Fruit fly (Drosophila melanogaster) whole organism, adult: ENCODE results near the gene CG3337.

Experiments used
- CG33017 ChIP-seq: fragments of 200-800 bp; sonication (Bioruptor generic); optimal IDR thresholded peaks from 2 replicates; lab custom pipeline; 2018; ENCODE audit warnings: missing biosample characterization, mild to moderate bottlenecking, missing genetic modification characterization, moderate library complexity
- CG5204 ChIP-seq: fragments of 200-800 bp; sonication (Bioruptor generic); optimal IDR thresholded peaks from 2 replicates; lab custom pipeline; 2016; ENCODE audit warnings: missing biosample characterization, missing genetic modification characterization
- CG7045 ChIP-seq: fragments of 200-800 bp; sonication (Bioruptor generic); optimal IDR thresholded peaks from 2 replicates; lab custom pipeline; 2017; ENCODE audit warnings: missing biosample characterization, mild to moderate bottlenecking, missing genetic modification characterization
- Hr96 ChIP-seq: fragments of 200-800 bp; sonication (Bioruptor generic); optimal IDR thresholded peaks from 2 replicates; lab custom pipeline; 2016; ENCODE audit warnings: missing biosample characterization, missing genetic modification characterization
- Mnt ChIP-seq: fragments of 200-800 bp; sonication (Bioruptor generic); optimal IDR thresholded peaks from 2 replicates; lab custom pipeline; 2016; ENCODE audit warnings: missing biosample characterization, mild to moderate bottlenecking, missing genetic modification characterization
- bab1 ChIP-seq: fragments of 200-800 bp; sonication (Bioruptor generic); optimal IDR thresholded peaks from 3 replicates; lab custom pipeline; 2019; ENCODE audit warnings: missing biosample characterization, mild to moderate bottlenecking, missing genetic modification characterization, moderate library complexity
- cic ChIP-seq: fragments of 200-800 bp; sonication (Bioruptor generic); optimal IDR thresholded peaks from 2 replicates; lab custom pipeline; 2017; ENCODE audit warnings: missing biosample characterization, mild to moderate bottlenecking, missing genetic modification characterization, moderate library complexity
- cnc ChIP-seq, 2 experiments: fragments of >200 bp; optimal IDR thresholded peaks; 2 replicates each; lab custom pipeline; 2017
- kay ChIP-seq: fragments of 200-800 bp; sonication (Bioruptor generic); peaks from one replicate; lab custom pipeline; 2016; ENCODE audit warnings: missing biosample characterization, missing genetic modification characterization, borderline replicate concordance
- pad ChIP-seq: fragments of 200-800 bp; sonication (Bioruptor generic); optimal IDR thresholded peaks from 3 replicates; lab custom pipeline; 2017; ENCODE audit warnings: missing biosample characterization, missing genetic modification characterization, mild to moderate bottlenecking, moderate library complexity, missing genetic modification reagents

DNA sequence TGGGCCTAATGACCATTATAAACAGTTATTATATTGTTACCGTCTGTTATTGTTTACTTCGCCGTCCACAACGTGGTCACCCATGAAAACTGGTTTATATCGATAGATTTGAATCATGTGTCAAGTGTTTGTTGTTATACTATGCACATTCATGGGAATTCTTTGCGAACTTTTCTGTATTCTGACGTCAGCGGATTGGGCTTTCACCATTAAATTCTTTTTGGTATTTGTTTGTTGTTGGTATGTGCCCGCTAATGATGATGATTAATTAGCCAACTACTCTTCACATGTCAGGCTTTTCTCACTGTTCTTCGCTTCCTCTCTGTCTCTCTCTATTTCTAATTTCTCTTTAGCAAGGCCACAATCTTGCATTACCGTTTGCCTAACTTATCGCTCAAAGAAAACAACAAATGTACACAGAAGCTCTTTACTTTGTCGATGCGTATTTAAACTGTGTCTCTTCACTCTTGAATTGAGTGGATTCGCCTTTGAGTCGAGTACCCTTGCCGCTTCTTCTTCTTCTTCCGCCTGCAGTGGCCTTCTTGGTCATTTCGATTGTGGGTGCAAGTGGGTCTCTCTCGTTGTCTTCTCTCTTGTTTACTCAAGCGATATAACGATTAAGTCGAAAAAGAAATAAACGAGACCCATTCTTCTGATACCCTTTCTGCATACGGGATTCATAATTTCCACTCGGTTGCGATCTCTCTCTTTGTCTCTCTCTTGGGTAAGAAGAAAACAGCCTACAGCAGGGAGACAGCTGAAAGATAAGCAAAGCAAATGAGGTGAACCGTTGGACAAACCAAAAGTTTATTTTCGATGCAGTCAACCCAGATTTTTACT is 19.5 kb downstream of the CG3337 start:
- peak; percentile 48 for TF ChIP-seq Mnt (GFP tag; lab: Kevin White, UChicago)
- TF ChIP-seq pad (GFP tag; lab: Kevin White, UChicago) = no peak
- TF ChIP-seq bab1 (GFP tag; lab: Kevin White, UChicago) = no peak
- TF ChIP-seq CG5204 (GFP tag; lab: Kevin White, UChicago) = no peak
- no peak for TF ChIP-seq CG7045 (GFP tag; lab: Kevin White, UChicago)
- peak; percentile 89 for TF ChIP-seq kay
- TF ChIP-seq CG33017 (tag; lab: Kevin White, UChicago) = peak; percentile 75
- TF ChIP-seq cnc (optimal IDR thresholded peaks at IDR 0.05; lab: Kevin White, UChicago) = peak in 1 of 2 experiments; percentile 34
- no peak for TF ChIP-seq Hr96 (GFP tag; lab: Kevin White, UChicago)
- TF ChIP-seq cic (GFP tag; lab: Kevin White, UChicago) = peak; percentile 95
